Fruit fly (Drosophila melanogaster): Measurements from ENCODE around the gene CG11951.

DNA sequence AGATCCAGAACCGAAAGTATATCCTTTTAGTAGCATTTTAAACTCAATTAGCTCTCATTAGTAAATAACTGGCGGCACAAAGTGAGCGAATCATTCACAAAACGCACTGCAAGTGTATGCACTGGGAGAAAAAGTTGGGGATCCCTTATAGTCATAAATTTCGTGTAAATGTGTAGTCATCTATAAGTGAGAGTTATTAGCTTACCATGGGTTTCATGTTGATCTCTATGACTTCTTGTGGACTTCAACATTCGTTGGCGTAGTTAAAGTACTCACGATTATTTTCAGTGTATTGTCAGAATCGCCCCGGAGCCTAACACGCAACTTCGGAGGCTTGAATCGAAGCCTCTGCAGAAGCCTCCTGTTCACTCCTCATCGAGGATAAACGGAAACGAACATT, 38.5 kb upstream of the CG11951 start:
- TF ChIP-seq dac (GFP tag; optimal IDR thresholded peaks at IDR 0.05) = no peak
- TF ChIP-seq CG15336 (GFP tag; IDR thresholded peaks at IDR 0.05) = no peak
- TF ChIP-seq vri (GFP tag; optimal IDR thresholded peaks at IDR 0.05) = peak; percentile 84
- no peak for TF ChIP-seq Hr38 (GFP tag; optimal IDR thresholded peaks at IDR 0.05)
- TF ChIP-seq CG8319 (GFP tag; optimal IDR thresholded peaks at IDR 0.05) = peak; percentile 64
- peak; percentile 69 for TF ChIP-seq CG11762 (GFP tag; optimal IDR thresholded peaks at IDR 0.05; ENCODE audit: insufficient read depth)
- peak; percentile 97 for TF ChIP-seq Eip78C (GFP tag)
- TF ChIP-seq CG1621 (tag; optimal IDR thresholded peaks at IDR 0.05) = peak; percentile 92
- peak; percentile 50 for TF ChIP-seq CG6854 (GFP tag; optimal IDR thresholded peaks at IDR 0.05)
- TF ChIP-seq Hr4 (GFP tag; optimal IDR thresholded peaks at IDR 0.05) = peak; percentile 49
- TF ChIP-seq Blimp-1 (GFP tag; optimal IDR thresholded peaks at IDR 0.05) = peak; percentile 52
- peak; percentile 91 for TF ChIP-seq esn (GFP tag; optimal IDR thresholded peaks at IDR 0.05)
- peak; percentile 36 for TF ChIP-seq Lpt (GFP tag; optimal IDR thresholded peaks at IDR 0.05)
